Fruit fly (Drosophila melanogaster) whole organism, embryonic: Measurements from ENCODE around the gene CG13000.

Experiments used
- CG10462 ChIP-seq: fragments of 200-800 bp; sonication (Bioruptor generic); optimal IDR thresholded peaks from 2 replicates; lab custom pipeline; 2016; ENCODE audit warnings: missing biosample characterization, missing genetic modification characterization
- CG10543 ChIP-seq: fragments of 200-800 bp; sonication (Bioruptor generic); optimal IDR thresholded peaks from 3 replicates; lab custom pipeline; 2017; ENCODE audit warnings: missing biosample characterization, mild to moderate bottlenecking, missing genetic modification characterization, moderate library complexity
- CG13894 ChIP-seq: fragments of 200-800 bp; sonication (Bioruptor generic); optimal IDR thresholded peaks from 3 replicates; lab custom pipeline; 2018; ENCODE audit warnings: missing biosample characterization, mild to moderate bottlenecking, missing genetic modification characterization, moderate library complexity
- CG3065 ChIP-seq: fragments of 200-800 bp; sonication (Bioruptor generic); optimal IDR thresholded peaks from 2 replicates; lab custom pipeline; 2016; ENCODE audit warnings: missing biosample characterization, missing genetic modification characterization
- CG4730 ChIP-seq: fragments of 200-800 bp; sonication (Bioruptor generic); IDR thresholded peaks from 2 replicates; pipeline ENCODE4 v1.3.6; 2022; ENCODE audit warnings: missing biosample characterization, missing genetic modification characterization
- Gsc ChIP-seq: fragments of 200-800 bp; sonication (Bioruptor generic); IDR thresholded peaks from 2 replicates; pipeline ENCODE4 v1.3.6; 2022; ENCODE audit warnings: missing biosample characterization, missing genetic modification characterization
- Rx ChIP-seq: fragments of 200-800 bp; sonication (Bioruptor generic); IDR thresholded peaks from 2 replicates; pipeline ENCODE4 v1.3.6; 2022; ENCODE audit warnings: missing biosample characterization, missing genetic modification characterization
- Sox102F ChIP-seq: fragments of 200-800 bp; sonication (Bioruptor generic); optimal IDR thresholded peaks from 2 replicates; lab custom pipeline; 2018; ENCODE audit warnings: missing biosample characterization, mild to moderate bottlenecking, missing genetic modification characterization, moderate library complexity
- amos ChIP-seq: fragments of 200-800 bp; sonication (Bioruptor generic); IDR thresholded peaks from 2 replicates; pipeline ENCODE4 v1.3.6; 2022; ENCODE audit warnings: missing biosample characterization, missing genetic modification characterization; ENCODE audit not compliant: partially characterized antibody
- lmd ChIP-seq: fragments of 200-800 bp; sonication (Bioruptor generic); IDR thresholded peaks from 2 replicates; pipeline ENCODE4 v1.3.6; 2022; ENCODE audit warnings: missing biosample characterization, missing genetic modification characterization
- trh ChIP-seq: fragments of 200-800 bp; sonication (Bioruptor generic); optimal IDR thresholded peaks from 2 replicates; lab custom pipeline; 2016; ENCODE audit warnings: missing biosample characterization, missing genetic modification characterization

DNA sequence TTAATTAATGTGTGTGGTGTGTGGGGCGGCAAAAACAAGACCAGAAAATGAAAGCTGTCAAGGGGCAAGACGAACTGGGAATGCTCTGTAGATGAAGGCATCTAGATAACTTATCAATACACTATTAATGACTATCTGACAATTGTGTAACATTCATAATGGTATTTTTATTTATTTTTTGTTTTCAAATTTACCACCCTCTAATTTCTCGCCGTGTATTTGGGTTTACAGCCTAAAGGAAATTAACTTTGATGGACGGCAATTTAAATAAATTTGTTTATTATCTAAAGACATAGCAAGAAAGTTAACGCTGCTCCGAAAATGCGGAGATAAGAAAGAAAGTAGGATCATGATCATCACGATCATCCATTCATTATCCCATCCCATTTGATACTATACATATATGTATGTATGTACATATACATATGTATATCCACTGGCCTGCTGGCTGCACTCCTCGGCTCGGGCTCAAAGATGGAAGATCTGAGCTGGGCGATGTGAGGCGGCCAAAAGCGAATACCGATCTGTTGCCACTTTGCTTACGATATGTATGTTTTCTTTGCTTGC, 15.4 kb downstream of the CG13000 start:
- TF ChIP-seq Gsc (no peak), CG4730 (GFP tag; lab: Robert Waterston, UW) (no peak), Sox102F (no peak), CG3065 (GFP tag; lab: Kevin White, UChicago) (no peak), trh (no peak), amos (GFP tag; lab: Robert Waterston, UW) (no peak), CG10543 (GFP tag; lab: Kevin White, UChicago) (no peak), Rx (no peak), CG13894 (tag; lab: Kevin White, UChicago) (no peak), lmd (no peak), CG10462 (GFP tag; lab: Kevin White, UChicago) (no peak)
